Fruit fly (Drosophila melanogaster) S2 (cell line): ENCODE data around the gene eIF4E4.

ENCODE experiments used
- CG8478 ChIP-seq: fragments of >200 bp; optimal IDR thresholded peaks from 2 replicates; lab custom pipeline; 2018
- CTCF ChIP-seq, 2 experiments: fragments of >200 bp; optimal IDR thresholded peaks; 2 replicates each; lab custom pipeline; 2018

The eIF4E4 gene

dm6 chr3L:6665541-6665940, at the start of gene eIF4E4:
Gene eIF4E4 (minus strand): TSS chr3L:6665641.
- TF ChIP-seq CTCF (optimal IDR thresholded peaks at IDR 0.05; lab: Kevin White, UChicago) (no peak), CG8478 (lab: Kevin White, UChicago) (no peak)

- TF ChIP-seq CG8478 (lab: Kevin White, UChicago) (no peak), CTCF (optimal IDR thresholded peaks at IDR 0.05; lab: Kevin White, UChicago) (peak in 1 of 2 experiments; percentile 28)
Observed at dm6 chr3L:6708995-6709606, 43.7 kb upstream of the eIF4E4 start.

- TF ChIP-seq CTCF (optimal IDR thresholded peaks at IDR 0.05; lab: Kevin White, UChicago): no peak
Observed at dm6 chr3L:6706723-6707591, 41.5 kb upstream of the eIF4E4 start.

- TF ChIP-seq CG8478 (lab: Kevin White, UChicago) (no peak), CTCF (optimal IDR thresholded peaks at IDR 0.05; lab: Kevin White, UChicago) (no peak)
Observed at dm6 chr3L:6705865-6706264, 40.4 kb upstream of the eIF4E4 start.

dm6 chr3L:6704468-6705056, 39.1 kb upstream of the eIF4E4 start, which contains the start of gene CG8519:
Gene CG8519 (plus strand): TSS chr3L:6704860.
- TF ChIP-seq CTCF (optimal IDR thresholded peaks at IDR 0.05; lab: Kevin White, UChicago): no peak
- no peak for TF ChIP-seq CG8478 (lab: Kevin White, UChicago)

dm6 chr3L:6703368-6703807, 37.9 kb upstream of the eIF4E4 start, which contains the start of gene SP1173:
Gene SP1173 (minus strand): TSS chr3L:6703521.
- TF ChIP-seq CG8478 (lab: Kevin White, UChicago) (no peak), CTCF (optimal IDR thresholded peaks at IDR 0.05; lab: Kevin White, UChicago) (peak; percentile 40 to 56)

- no peak for TF ChIP-seq CG8478 (lab: Kevin White, UChicago)
Observed at dm6 chr3L:6700962-6701477, 35.6 kb upstream of the eIF4E4 start.

- TF ChIP-seq CG8478 (lab: Kevin White, UChicago): no peak
- no peak for TF ChIP-seq CTCF (optimal IDR thresholded peaks at IDR 0.05; lab: Kevin White, UChicago)
Observed at dm6 chr3L:6697353-6697752, 31.9 kb upstream of the eIF4E4 start.

dm6 chr3L:6694181-6694580, 28.7 kb upstream of the eIF4E4 start:
- TF ChIP-seq CG8478 (lab: Kevin White, UChicago) (no peak), CTCF (optimal IDR thresholded peaks at IDR 0.05; lab: Kevin White, UChicago) (no peak)

dm6 chr3L:6693191-6693590, 27.8 kb upstream of the eIF4E4 start:
- TF ChIP-seq CTCF (optimal IDR thresholded peaks at IDR 0.05; lab: Kevin White, UChicago) (no peak), CG8478 (lab: Kevin White, UChicago) (no peak)

- TF ChIP-seq CTCF (optimal IDR thresholded peaks at IDR 0.05; lab: Kevin White, UChicago): peak; percentile 63 to 67
- no peak for TF ChIP-seq CG8478 (lab: Kevin White, UChicago)
Observed at dm6 chr3L:6688920-6689319, 23.5 kb upstream of the eIF4E4 start.

dm6 chr3L:6667716-6668115, 2.3 kb upstream of the eIF4E4 start, which contains the start of gene Grl65a:
Gene Grl65a (minus strand): TSS chr3L:6667816.
- TF ChIP-seq CG8478 (lab: Kevin White, UChicago): no peak
- no peak for TF ChIP-seq CTCF (optimal IDR thresholded peaks at IDR 0.05; lab: Kevin White, UChicago)

dm6 chr3L:6623669-6624204, 41.7 kb downstream of the eIF4E4 start, which contains the start of gene GluRIA:
Gene GluRIA (plus strand): TSS chr3L:6624032.
- TF ChIP-seq CTCF (optimal IDR thresholded peaks at IDR 0.05; lab: Kevin White, UChicago) (no peak), CG8478 (lab: Kevin White, UChicago) (no peak)

dm6 chr3L:6619060-6619459, 46.4 kb downstream of the eIF4E4 start:
- no peak for TF ChIP-seq CG8478 (lab: Kevin White, UChicago)
- no peak for TF ChIP-seq CTCF (optimal IDR thresholded peaks at IDR 0.05; lab: Kevin White, UChicago)
